Worm (Caenorhabditis elegans) whole organism, L3 larva: ENCODE results near the gene C55A6.6.
A peak's percentile ranks its signal among the peaks of the same experiment; 100 is the strongest.

Experiments
- R02D3.7 ChIP-seq: fragments of 150-350 bp; optimal IDR thresholded peaks from 2 replicates; lab custom pipeline; 2014; ENCODE audit warnings: missing biosample characterization, missing genetic modification characterization
- ZK546.5 ChIP-seq: sonication (generic microtip); optimal IDR thresholded peaks from 2 replicates; lab custom pipeline; 2017; ENCODE audit warnings: missing biosample characterization, missing genetic modification characterization
- aly-2 ChIP-seq: fragments of 150-350 bp; optimal IDR thresholded peaks from 2 replicates; lab custom pipeline; 2014; ENCODE audit warnings: missing biosample characterization, missing genetic modification characterization
- ama-1 ChIP-seq: fragments of 150-350 bp; optimal IDR thresholded peaks from 2 replicates; lab custom pipeline; 2018
- ceh-16 ChIP-seq: sonication (generic microtip); optimal IDR thresholded peaks from 2 replicates; lab custom pipeline; 2017; ENCODE audit warnings: missing biosample characterization, missing genetic modification characterization
- ceh-28 ChIP-seq: fragments of 150-350 bp; optimal IDR thresholded peaks from 2 replicates; lab custom pipeline; 2014; ENCODE audit warnings: missing biosample characterization, missing genetic modification reagents, missing genetic modification characterization
- ceh-82 ChIP-seq: fragments of 150-350 bp; optimal IDR thresholded peaks from 2 replicates; lab custom pipeline; 2014; ENCODE audit warnings: missing biosample characterization, missing genetic modification characterization
- ceh-9 ChIP-seq: sonication (generic microtip); optimal IDR thresholded peaks from 2 replicates; lab custom pipeline; 2018; ENCODE audit warnings: missing biosample characterization, missing genetic modification characterization
- daf-12 ChIP-seq: fragments of 150-350 bp; optimal IDR thresholded peaks from 2 replicates; lab custom pipeline; 2014; ENCODE audit warnings: missing biosample characterization, missing genetic modification reagents, missing genetic modification characterization
- egl-27 ChIP-seq: sonication (generic microtip); optimal IDR thresholded peaks from 4 replicates; lab custom pipeline; 2017; ENCODE audit warnings: missing biosample characterization, missing genetic modification reagents, missing genetic modification characterization
- egl-5 ChIP-seq: fragments of 150-350 bp; optimal IDR thresholded peaks from 2 replicates; lab custom pipeline; 2017; ENCODE audit warnings: missing biosample characterization, missing genetic modification reagents, missing genetic modification characterization, inconsistent platforms
- elt-1 ChIP-seq: fragments of 150-350 bp; optimal IDR thresholded peaks from 2 replicates; lab custom pipeline; 2014; ENCODE audit warnings: missing biosample characterization, missing genetic modification characterization
- elt-2 ChIP-seq: sonication (generic microtip); optimal IDR thresholded peaks from 2 replicates; lab custom pipeline; 2016; ENCODE audit warnings: missing genetic modification reagents, mild to moderate bottlenecking, missing genetic modification characterization, missing compliant biosample characterization
- elt-3 ChIP-seq, 3 experiments: fragments of 150-350 bp in 1 of 3; sonication (generic microtip) in 2 of 3; optimal IDR thresholded peaks; 2 replicates in 2 of 3; 4 replicates in 1 of 3; lab custom pipeline; 2014 to 2017; ENCODE audit warnings: missing biosample characterization in 3 of 3, missing genetic modification characterization in 3 of 3
- eor-1 ChIP-seq, 2 experiments: fragments of 150-350 bp; optimal IDR thresholded peaks; 2 replicates each; lab custom pipeline; 2014 to 2018; ENCODE audit warnings: missing biosample characterization in 2 of 2, missing genetic modification characterization in 2 of 2
- fkh-10 ChIP-seq: sonication (generic microtip); optimal IDR thresholded peaks from 2 replicates; lab custom pipeline; 2017; ENCODE audit warnings: missing biosample characterization, missing genetic modification reagents, missing genetic modification characterization
- fkh-2 ChIP-seq: fragments of 150-350 bp; optimal IDR thresholded peaks from 2 replicates; lab custom pipeline; 2014; ENCODE audit warnings: missing biosample characterization, missing genetic modification reagents, missing genetic modification characterization
- fos-1 ChIP-seq: fragments of 150-350 bp; optimal IDR thresholded peaks from 2 replicates; lab custom pipeline; 2014; ENCODE audit warnings: missing biosample characterization, missing genetic modification characterization
- hmg-11 ChIP-seq: sonication (generic microtip); optimal IDR thresholded peaks from 2 replicates; lab custom pipeline; 2016; ENCODE audit warnings: missing genetic modification characterization, missing compliant biosample characterization
- jun-1 ChIP-seq: fragments of 150-350 bp; optimal IDR thresholded peaks from 2 replicates; lab custom pipeline; 2014; ENCODE audit warnings: missing biosample characterization, missing genetic modification reagents, missing genetic modification characterization
- lin-15B ChIP-seq: fragments of 150-350 bp; optimal IDR thresholded peaks from 2 replicates; lab custom pipeline; 2014; ENCODE audit warnings: missing biosample characterization, missing genetic modification characterization
- lin-39 ChIP-seq: fragments of 150-350 bp; optimal IDR thresholded peaks from 2 replicates; lab custom pipeline; 2018; ENCODE audit warnings: missing biosample characterization, missing genetic modification reagents, missing genetic modification characterization
- lsy-12 ChIP-seq: sonication (generic microtip); optimal IDR thresholded peaks from 2 replicates; lab custom pipeline; 2016; ENCODE audit warnings: mild to moderate bottlenecking, missing genetic modification characterization, missing compliant biosample characterization
- mdl-1 ChIP-seq: fragments of 150-350 bp; optimal IDR thresholded peaks from 2 replicates; lab custom pipeline; 2014; ENCODE audit warnings: missing biosample characterization, missing genetic modification characterization
- mml-1 ChIP-seq: fragments of 150-350 bp; sonication (generic microtip); optimal IDR thresholded peaks from 3 replicates; lab custom pipeline; 2014; ENCODE audit warnings: missing biosample characterization, missing genetic modification characterization
- nfya-1 ChIP-seq: sonication (generic microtip); optimal IDR thresholded peaks from 2 replicates; lab custom pipeline; 2017; ENCODE audit warnings: missing genetic modification characterization, mild to moderate bottlenecking, missing compliant biosample characterization, antibody characterized with exemption, moderate library complexity; ENCODE audit not compliant: insufficient read depth
- nhr-11 ChIP-seq: fragments of 150-350 bp; optimal IDR thresholded peaks from 2 replicates; lab custom pipeline; 2014; ENCODE audit warnings: missing biosample characterization, missing genetic modification characterization
- nhr-12 ChIP-seq: fragments of 150-350 bp; optimal IDR thresholded peaks from 2 replicates; lab custom pipeline; 2014; ENCODE audit warnings: missing biosample characterization, missing genetic modification characterization
- nhr-23 ChIP-seq: fragments of 150-350 bp; optimal IDR thresholded peaks from 2 replicates; lab custom pipeline; 2014; ENCODE audit warnings: missing biosample characterization, missing genetic modification reagents, missing genetic modification characterization
- nhr-237 ChIP-seq: fragments of 150-350 bp; optimal IDR thresholded peaks from 2 replicates; lab custom pipeline; 2014; ENCODE audit warnings: missing biosample characterization, missing genetic modification characterization
- nhr-25 ChIP-seq: sonication (generic microtip); optimal IDR thresholded peaks from 2 replicates; lab custom pipeline; 2017; ENCODE audit warnings: missing biosample characterization, missing genetic modification characterization
- nhr-28 ChIP-seq: fragments of 150-350 bp; optimal IDR thresholded peaks from 2 replicates; lab custom pipeline; 2014; ENCODE audit warnings: missing biosample characterization, missing genetic modification characterization
- nhr-43 ChIP-seq: sonication (generic microtip); optimal IDR thresholded peaks from 2 replicates; lab custom pipeline; 2016; ENCODE audit warnings: mild to moderate bottlenecking, missing genetic modification characterization, missing compliant biosample characterization; ENCODE audit not compliant: poor library complexity, severe bottlenecking
- nhr-67 ChIP-seq: fragments of 150-350 bp; optimal IDR thresholded peaks from 2 replicates; lab custom pipeline; 2014; ENCODE audit warnings: missing biosample characterization, missing genetic modification characterization
- nhr-76 ChIP-seq: fragments of 150-350 bp; sonication (generic microtip); optimal IDR thresholded peaks from 5 replicates; lab custom pipeline; 2014; ENCODE audit warnings: missing biosample characterization, missing genetic modification characterization
- nhr-77 ChIP-seq: fragments of 150-350 bp; optimal IDR thresholded peaks from 2 replicates; lab custom pipeline; 2014; ENCODE audit warnings: missing biosample characterization, missing genetic modification characterization
- pha-4 ChIP-seq: fragments of 150-350 bp; optimal IDR thresholded peaks from 2 replicates; lab custom pipeline; 2014; ENCODE audit warnings: missing biosample characterization, missing genetic modification reagents, missing genetic modification characterization
- pqm-1 ChIP-seq: fragments of 150-350 bp; optimal IDR thresholded peaks from 2 replicates; lab custom pipeline; 2017; ENCODE audit warnings: missing biosample characterization, missing genetic modification characterization, inconsistent platforms
- sea-2 ChIP-seq: fragments of 150-350 bp; sonication (generic microtip); optimal IDR thresholded peaks from 4 replicates; lab custom pipeline; 2014; ENCODE audit warnings: missing biosample characterization, missing genetic modification reagents, missing genetic modification characterization
- skn-1 ChIP-seq: fragments of 150-350 bp; optimal IDR thresholded peaks from 2 replicates; lab custom pipeline; 2014; ENCODE audit warnings: missing biosample characterization, missing genetic modification characterization
- snpc-4 ChIP-seq: fragments of 150-350 bp; optimal IDR thresholded peaks from 2 replicates; lab custom pipeline; 2014; ENCODE audit warnings: missing biosample characterization, missing genetic modification characterization
- tbx-2 ChIP-seq: sonication (generic microtip); optimal IDR thresholded peaks from 2 replicates; lab custom pipeline; 2016; ENCODE audit warnings: mild to moderate bottlenecking, missing genetic modification characterization, missing compliant biosample characterization
- unc-39 ChIP-seq: sonication (generic microtip); optimal IDR thresholded peaks from 4 replicates; lab custom pipeline; 2017; ENCODE audit warnings: missing biosample characterization, missing genetic modification characterization
- unc-62 ChIP-seq: fragments of 150-350 bp; sonication (generic microtip); optimal IDR thresholded peaks from 4 replicates; lab custom pipeline; 2014; ENCODE audit warnings: missing biosample characterization, missing genetic modification reagents, missing genetic modification characterization
- zag-1 ChIP-seq: fragments of 150-350 bp; optimal IDR thresholded peaks from 2 replicates; lab custom pipeline; 2014; ENCODE audit warnings: missing biosample characterization, missing genetic modification characterization
- ztf-11 ChIP-seq: fragments of 150-350 bp; optimal IDR thresholded peaks from 2 replicates; lab custom pipeline; 2014; ENCODE audit warnings: missing biosample characterization, missing genetic modification characterization
- ztf-4 ChIP-seq: fragments of 150-350 bp; optimal IDR thresholded peaks from 2 replicates; lab custom pipeline; 2014; ENCODE audit warnings: missing biosample characterization, missing genetic modification characterization

The C55A6.6 gene

ce11 chrV:11531831-11532534 lies 17.4 kb upstream of the C55A6.6 start:
- no peak for TF ChIP-seq nhr-76 (tag; lab: Kevin White, UChicago)
- peak; percentile 35 for TF ChIP-seq ceh-28 (tag; lab: Kevin White, UChicago)
- TF ChIP-seq fkh-2, result no peak
- peak; percentile 82 for TF ChIP-seq jun-1 (tag; lab: Kevin White, UChicago)
- TF ChIP-seq nhr-23 (tag; lab: Kevin White, UChicago), result peak; percentile 28
- TF ChIP-seq unc-62 (GFP tag; lab: Kevin White, UChicago), result peak; percentile 62
- no peak for TF ChIP-seq nhr-12
- TF ChIP-seq daf-12 (tag; lab: Kevin White, UChicago), result no peak
- TF ChIP-seq ceh-82 (tag; lab: Kevin White, UChicago), result no peak
- no peak for TF ChIP-seq lin-15B
- peak; percentile 70 for TF ChIP-seq nhr-43 (tag; lab: Kevin White, UChicago)
- TF ChIP-seq hmg-11 (tag; lab: Kevin White, UChicago), result no peak
- TF ChIP-seq ceh-16, result no peak
- peak; percentile 58 for TF ChIP-seq elt-1 (tag; lab: Kevin White, UChicago)
- TF ChIP-seq ama-1 (lab: Kevin White, UChicago), result no peak
- peak in 1 of 3 experiments; percentile 43 for TF ChIP-seq elt-3 (tag; optimal IDR thresholded peaks at IDR 0.05; lab: Kevin White, UChicago)
- peak; percentile 36 for TF ChIP-seq snpc-4 (tag; lab: Kevin White, UChicago)
- TF ChIP-seq aly-2 (tag; lab: Kevin White, UChicago), result no peak
- peak; percentile 18 for TF ChIP-seq ztf-4 (tag; lab: Kevin White, UChicago)
- no peak for TF ChIP-seq fkh-10 (GFP tag; lab: Kevin White, UChicago)
- no peak for TF ChIP-seq zag-1 (tag; lab: Kevin White, UChicago)
- peak; percentile 88 for TF ChIP-seq elt-2 (tag; lab: Kevin White, UChicago)
- no peak for TF ChIP-seq fos-1 (tag; lab: Kevin White, UChicago)
- TF ChIP-seq mdl-1, result peak; percentile 77
- TF ChIP-seq lin-39 (tag; lab: Kevin White, UChicago), result peak; percentile 42
- TF ChIP-seq pha-4 (tag; lab: Kevin White, UChicago), result peak; percentile 96
- no peak for TF ChIP-seq ZK546.5
- peak; percentile 85 for TF ChIP-seq egl-27 (tag; lab: Kevin White, UChicago)
- TF ChIP-seq nhr-11 (tag; lab: Kevin White, UChicago), result no peak
- TF ChIP-seq egl-5 (tag; lab: Kevin White, UChicago), result peak; percentile 21
- peak; percentile 95 for TF ChIP-seq nhr-25 (tag; lab: Kevin White, UChicago)
- no peak for TF ChIP-seq unc-39 (tag; lab: Kevin White, UChicago)
- TF ChIP-seq sea-2, result no peak
- TF ChIP-seq nhr-237 (tag; lab: Kevin White, UChicago), result no peak
- TF ChIP-seq ceh-9, result no peak
- no peak for TF ChIP-seq mml-1 (tag; lab: Kevin White, UChicago)
- TF ChIP-seq nhr-28 (tag; lab: Kevin White, UChicago), result no peak
- TF ChIP-seq skn-1 (tag; lab: Kevin White, UChicago), result peak; percentile 73
- peak; percentile 54 for TF ChIP-seq tbx-2 (tag; lab: Kevin White, UChicago)
- TF ChIP-seq ztf-11, result no peak
- peak; percentile 58 for TF ChIP-seq lsy-12 (tag; lab: Kevin White, UChicago)
- TF ChIP-seq eor-1 (tag; optimal IDR thresholded peaks at IDR 0.05; lab: Kevin White, UChicago), result no peak
- peak; percentile 52 for TF ChIP-seq nfya-1 (tag; lab: Kevin White, UChicago)
- TF ChIP-seq nhr-77 (tag; lab: Kevin White, UChicago), result no peak
- TF ChIP-seq nhr-67 (tag; lab: Kevin White, UChicago), result no peak
- TF ChIP-seq R02D3.7 (tag; lab: Kevin White, UChicago), result no peak
- TF ChIP-seq pqm-1 (tag; lab: Kevin White, UChicago), result peak; percentile 81
